Worm (Caenorhabditis elegans): Measurements from ENCODE around the gene K12D12.5.
A peak's percentile ranks its signal among the peaks of the same experiment; 100 is the strongest.

The K12D12.5 gene

ce11 chrII:11889420-11890075 is 28.7 kb downstream of the K12D12.5 start:
- TF ChIP-seq lin-26 (GFP tag; IDR thresholded peaks at IDR 0.05) (peak; percentile 65), F52B5.7 (tag; optimal IDR thresholded peaks at IDR 0.05) (no peak), zfh-2 (GFP tag; conservative IDR thresholded peaks at IDR 0.05) (peak; percentile 57), ztf-25 (GFP tag; IDR thresholded peaks at IDR 0.05) (0 out of 2 replicates have a peak, but pooled peaks have one; percentile 37), hmg-1.2 (GFP tag; IDR thresholded peaks at IDR 0.05) (peak; percentile 51; the same call in 1 of the 2 replicates)

ce11 chrII:11890596-11890995 is 29.8 kb downstream of the K12D12.5 start:
- no peak for TF ChIP-seq nhr-27 (tag; optimal IDR thresholded peaks at IDR 0.05)

ce11 chrII:11893323-11893722 is 32.5 kb downstream of the K12D12.5 start, which contains the start of gene ZK930.2:
Gene ZK930.2 (minus strand): TSS chrII:11893423.
- TF ChIP-seq F10E7.11 (tag; optimal IDR thresholded peaks at IDR 0.05) (no peak), madf-10 (tag; optimal IDR thresholded peaks at IDR 0.05) (no peak), egl-44 (GFP tag; IDR thresholded peaks at IDR 0.05) (no peak), hmg-1.2 (GFP tag; IDR thresholded peaks at IDR 0.05) (no peak), repo-1 (tag; optimal IDR thresholded peaks at IDR 0.05) (no peak), B0019.2 (GFP tag; conservative IDR thresholded peaks at IDR 0.05) (no peak), Y79H2A.3 (GFP tag; conservative IDR thresholded peaks at IDR 0.05) (no peak), ceh-58 (GFP tag; IDR thresholded peaks at IDR 0.05) (no peak), athp-1 (tag; optimal IDR thresholded peaks at IDR 0.05) (no peak), Y56A3A.18 (GFP tag; IDR thresholded peaks at IDR 0.05) (no peak), ztf-22 (GFP tag; optimal IDR thresholded peaks at IDR 0.05) (no peak), chd-7 (tag; optimal IDR thresholded peaks at IDR 0.05) (no peak), C06A6.2 (GFP tag; conservative IDR thresholded peaks at IDR 0.05) (no peak), bed-2 (GFP tag; IDR thresholded peaks at IDR 0.05) (no peak), snpc-3.4 (tag; optimal IDR thresholded peaks at IDR 0.05) (no peak), K11D2.4 (GFP tag; IDR thresholded peaks at IDR 0.05) (no peak), F37B4.10 (GFP tag; IDR thresholded peaks at IDR 0.05) (no peak), K12H6.12 (tag; optimal IDR thresholded peaks at IDR 0.05) (no peak), ceh-40 (GFP tag; IDR thresholded peaks at IDR 0.05) (no peak), nfya-1 (tag; optimal IDR thresholded peaks at IDR 0.05; ENCODE audit: borderline replicate concordance, insufficient read depth) (no peak)

- TF ChIP-seq nhr-80 (tag; optimal IDR thresholded peaks at IDR 0.05) (no peak), tbp1 (GFP tag; optimal IDR thresholded peaks at IDR 0.05) (no peak), ztf-25 (GFP tag; IDR thresholded peaks at IDR 0.05) (no peak), tlf-1 (GFP tag; optimal IDR thresholded peaks at IDR 0.05) (no peak), egl-44 (GFP tag; IDR thresholded peaks at IDR 0.05) (no peak), hmg-20 (GFP tag; IDR thresholded peaks at IDR 0.05) (no peak), madf-8 (GFP tag; conservative IDR thresholded peaks at IDR 0.05) (no peak), Y95B8A.8 (GFP tag; IDR thresholded peaks at IDR 0.05) (no peak), unc-62 (GFP tag; optimal IDR thresholded peaks at IDR 0.05) (no peak), rcor-1 (GFP tag; IDR thresholded peaks at IDR 0.05) (no peak), nhr-27 (tag; optimal IDR thresholded peaks at IDR 0.05) (no peak), ekl-4 (GFP tag; IDR thresholded peaks at IDR 0.05) (no peak), bed-1 (GFP tag; IDR thresholded peaks at IDR 0.05) (no peak), sptf-2 (GFP tag; optimal IDR thresholded peaks at IDR 0.05) (no peak), T07F8.4 (tag; optimal IDR thresholded peaks at IDR 0.05) (no peak), ztf-26 (tag; optimal IDR thresholded peaks at IDR 0.05) (no peak), ztf-6 (GFP tag; IDR thresholded peaks at IDR 0.05) (no peak)
These were observed 38.9 kb downstream of the K12D12.5 start for ce11 chrII:11899761-11900160.

All from whole organism, young adult.